Fruit fly (Drosophila melanogaster): ENCODE measurements around the gene Hsp26.

Hsp26 gene

dm6 chr3L:9402157-9402890 lies 25.1 kb upstream of the Hsp26 start, which contains the start of gene eIF4E1 (continued):
- TF ChIP-seq Nf-YA (GFP tag; IDR thresholded peaks at IDR 0.05) (0 out of 2 replicates have a peak, but pooled peaks have one; percentile 5), chif (GFP tag; optimal IDR thresholded peaks at IDR 0.05) (peak in 1 of 2 experiments; percentile 4), CG18011 (GFP tag; optimal IDR thresholded peaks at IDR 0.05) (peak; percentile 97), nerfin-1 (tag; optimal IDR thresholded peaks at IDR 0.05) (no peak), pita (GFP tag; optimal IDR thresholded peaks at IDR 0.05) (no peak), CG13424 (tag; optimal IDR thresholded peaks at IDR 0.05) (no peak), CG9797 (GFP tag; optimal IDR thresholded peaks at IDR 0.05) (peak; percentile 91), CG13296 (GFP tag; optimal IDR thresholded peaks at IDR 0.05) (no peak), Med (GFP tag) (peak; percentile 74), CG2120 (GFP tag; optimal IDR thresholded peaks at IDR 0.05) (peak; percentile 13), crol (GFP tag; IDR thresholded peaks at IDR 0.05) (no peak), kni (GFP tag; optimal IDR thresholded peaks at IDR 0.05) (no peak), CG1024 (GFP tag; IDR thresholded peaks at IDR 0.05) (no peak), Eip74EF (GFP tag; optimal IDR thresholded peaks at IDR 0.05) (no peak), CG16863 (GFP tag; optimal IDR thresholded peaks at IDR 0.05) (no peak), CG14965 (GFP tag; optimal IDR thresholded peaks at IDR 0.05; ENCODE audit: borderline replicate concordance) (no peak), Hey (tag; optimal IDR thresholded peaks at IDR 0.05) (no peak), Sin3A (optimal IDR thresholded peaks at IDR 0.05) (peak; percentile 89), sqz (GFP tag; optimal IDR thresholded peaks at IDR 0.05) (no peak), seq (GFP tag; IDR thresholded peaks at IDR 0.05) (no peak), Vsx1 (GFP tag; optimal IDR thresholded peaks at IDR 0.05) (no peak), CG10209 (GFP tag; optimal IDR thresholded peaks at IDR 0.05) (no peak), TFAM (GFP tag; optimal IDR thresholded peaks at IDR 0.05) (no peak), Sry-δ (GFP tag; optimal IDR thresholded peaks at IDR 0.05) (peak; percentile 96), kah (GFP tag; optimal IDR thresholded peaks at IDR 0.05) (no peak), B-H1 (GFP tag; IDR thresholded peaks at IDR 0.05) (no peak), shn (GFP tag; optimal IDR thresholded peaks at IDR 0.05) (no peak), CG18599 (GFP tag; optimal IDR thresholded peaks at IDR 0.05) (no peak), Deaf1 (tag; optimal IDR thresholded peaks at IDR 0.05) (no peak), Sox102F (GFP tag; optimal IDR thresholded peaks at IDR 0.05) (no peak), Hr78 (GFP tag; optimal IDR thresholded peaks at IDR 0.05) (no peak), Pdp1 (GFP tag; optimal IDR thresholded peaks at IDR 0.05) (peak; percentile 56 to 91), kay (GFP tag; optimal IDR thresholded peaks at IDR 0.05) (peak; percentile 23), Stat92E (GFP tag; optimal IDR thresholded peaks at IDR 0.05) (peak in 1 of 3 experiments; percentile 58), tap (tag; optimal IDR thresholded peaks at IDR 0.05) (no peak), Poxn (GFP tag; IDR thresholded peaks at IDR 0.05) (no peak), CG18262 (tag; optimal IDR thresholded peaks at IDR 0.05) (peak; percentile 0), CG12219 (GFP tag; optimal IDR thresholded peaks at IDR 0.05) (no peak), Max (GFP tag; optimal IDR thresholded peaks at IDR 0.05) (peak; percentile 60), Oaz (GFP tag; IDR thresholded peaks at IDR 0.05) (no peak), CG12659 (GFP tag; optimal IDR thresholded peaks at IDR 0.05) (peak; percentile 77), HLHmδ (GFP tag; optimal IDR thresholded peaks at IDR 0.05) (no peak), cg (GFP tag; optimal IDR thresholded peaks at IDR 0.05) (no peak), CG4328 (GFP tag; optimal IDR thresholded peaks at IDR 0.05) (no peak), CG13287 (GFP tag; IDR thresholded peaks at IDR 0.05; ENCODE audit: partially characterized antibody) (peak; percentile 80), sens-2 (GFP tag; IDR thresholded peaks at IDR 0.05) (no peak), dmrt11E (tag; optimal IDR thresholded peaks at IDR 0.05) (no peak), CG10274 (GFP tag; optimal IDR thresholded peaks at IDR 0.05) (no peak)
